Fruit fly (Drosophila melanogaster) whole organism, adult: ENCODE results near the gene CG9287.

Experiments used
- CG11617 ChIP-seq: fragments of 200-800 bp; sonication (Bioruptor generic); optimal IDR thresholded peaks from 2 replicates; lab custom pipeline; 2017; ENCODE audit warnings: mild to moderate bottlenecking, missing biosample characterization, missing genetic modification reagents, missing genetic modification characterization
- CG12768 ChIP-seq: fragments of 200-800 bp; sonication (Bioruptor generic); optimal IDR thresholded peaks from 2 replicates; lab custom pipeline; 2017; ENCODE audit warnings: missing biosample characterization, missing genetic modification characterization, mild to moderate bottlenecking, moderate library complexity, missing genetic modification reagents
- CG14711 ChIP-seq: fragments of 200-800 bp; sonication (Bioruptor generic); optimal IDR thresholded peaks from 2 replicates; lab custom pipeline; 2018; ENCODE audit warnings: missing biosample characterization, mild to moderate bottlenecking, missing genetic modification characterization, moderate library complexity
- CG5204 ChIP-seq: fragments of 200-800 bp; sonication (Bioruptor generic); optimal IDR thresholded peaks from 2 replicates; lab custom pipeline; 2016; ENCODE audit warnings: missing biosample characterization, missing genetic modification characterization
- CG7101 ChIP-seq: fragments of 200-800 bp; sonication (Bioruptor generic); optimal IDR thresholded peaks from 2 replicates; lab custom pipeline; 2018; ENCODE audit warnings: missing biosample characterization, mild to moderate bottlenecking, missing genetic modification characterization, moderate library complexity
- Clk ChIP-seq: fragments of 200-800 bp; sonication (Bioruptor generic); optimal IDR thresholded peaks from 2 replicates; lab custom pipeline; 2017; ENCODE audit warnings: missing biosample characterization, missing genetic modification characterization
- Crg-1 ChIP-seq: fragments of 200-800 bp; sonication (Bioruptor generic); optimal IDR thresholded peaks from 2 replicates; lab custom pipeline; 2016; ENCODE audit warnings: missing biosample characterization, missing genetic modification characterization
- cnc ChIP-seq, 2 experiments: fragments of >200 bp; optimal IDR thresholded peaks; 2 replicates each; lab custom pipeline; 2017
- kay ChIP-seq: fragments of 200-800 bp; sonication (Bioruptor generic); peaks from one replicate; lab custom pipeline; 2016; ENCODE audit warnings: missing biosample characterization, missing genetic modification characterization, borderline replicate concordance
- ovo ChIP-seq: fragments of 200-800 bp; sonication (Bioruptor generic); optimal IDR thresholded peaks from 2 replicates; lab custom pipeline; 2016; ENCODE audit warnings: missing biosample characterization, missing genetic modification characterization
- pad ChIP-seq: fragments of 200-800 bp; sonication (Bioruptor generic); optimal IDR thresholded peaks from 3 replicates; lab custom pipeline; 2017; ENCODE audit warnings: missing biosample characterization, missing genetic modification characterization, mild to moderate bottlenecking, moderate library complexity, missing genetic modification reagents
- tj ChIP-seq: fragments of 200-800 bp; sonication (Bioruptor generic); optimal IDR thresholded peaks from 3 replicates; lab custom pipeline; 2017; ENCODE audit warnings: missing biosample characterization, mild to moderate bottlenecking, missing genetic modification characterization, moderate library complexity
- toe ChIP-seq: fragments of 200-800 bp; sonication (Bioruptor generic); optimal IDR thresholded peaks from 2 replicates; lab custom pipeline; 2016; ENCODE audit warnings: missing biosample characterization, missing genetic modification characterization

DNA sequence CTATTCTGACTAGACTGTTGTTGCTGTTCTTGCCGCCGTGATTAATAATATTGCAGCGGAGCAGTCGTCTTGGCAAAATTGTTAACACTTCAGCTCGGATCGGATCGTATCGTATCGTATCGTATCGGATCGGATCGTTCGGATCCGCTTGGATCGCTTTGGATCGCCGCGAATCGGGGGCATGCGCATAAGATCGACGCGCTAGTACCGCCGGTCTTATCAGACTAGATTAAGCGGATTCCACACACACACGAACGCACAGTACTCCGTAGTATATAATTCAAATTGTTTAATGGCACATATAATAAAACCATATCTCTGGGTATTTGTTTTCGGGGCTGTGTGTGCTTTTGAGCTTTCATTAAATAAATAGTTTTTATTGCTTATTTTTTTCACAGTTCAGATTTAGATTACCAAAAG is 20.3 kb upstream of the CG9287 start:
- peak; percentile 23 for TF ChIP-seq CG7101 (tag; lab: Kevin White, UChicago)
- no peak for TF ChIP-seq cnc (optimal IDR thresholded peaks at IDR 0.05; lab: Kevin White, UChicago)
- peak; percentile 34 for TF ChIP-seq tj (GFP tag; lab: Kevin White, UChicago)
- TF ChIP-seq Crg-1 (GFP tag; lab: Kevin White, UChicago): no peak
- no peak for TF ChIP-seq CG11617
- no peak for TF ChIP-seq CG5204 (GFP tag; lab: Kevin White, UChicago)
- TF ChIP-seq Clk (GFP tag; lab: Kevin White, UChicago): no peak
- TF ChIP-seq CG12768: peak; percentile 74
- TF ChIP-seq CG14711 (tag; lab: Kevin White, UChicago): no peak
- TF ChIP-seq pad (GFP tag; lab: Kevin White, UChicago): no peak
- no peak for TF ChIP-seq toe
- TF ChIP-seq kay (GFP tag; lab: Kevin White, UChicago): peak; percentile 99
- no peak for TF ChIP-seq ovo (GFP tag; lab: Kevin White, UChicago)
